Fruit fly (Drosophila melanogaster): ENCODE data around the gene CG11109.
A peak's percentile ranks its signal among the peaks of the same experiment; 100 is the strongest.

CG11109 gene

DNA sequence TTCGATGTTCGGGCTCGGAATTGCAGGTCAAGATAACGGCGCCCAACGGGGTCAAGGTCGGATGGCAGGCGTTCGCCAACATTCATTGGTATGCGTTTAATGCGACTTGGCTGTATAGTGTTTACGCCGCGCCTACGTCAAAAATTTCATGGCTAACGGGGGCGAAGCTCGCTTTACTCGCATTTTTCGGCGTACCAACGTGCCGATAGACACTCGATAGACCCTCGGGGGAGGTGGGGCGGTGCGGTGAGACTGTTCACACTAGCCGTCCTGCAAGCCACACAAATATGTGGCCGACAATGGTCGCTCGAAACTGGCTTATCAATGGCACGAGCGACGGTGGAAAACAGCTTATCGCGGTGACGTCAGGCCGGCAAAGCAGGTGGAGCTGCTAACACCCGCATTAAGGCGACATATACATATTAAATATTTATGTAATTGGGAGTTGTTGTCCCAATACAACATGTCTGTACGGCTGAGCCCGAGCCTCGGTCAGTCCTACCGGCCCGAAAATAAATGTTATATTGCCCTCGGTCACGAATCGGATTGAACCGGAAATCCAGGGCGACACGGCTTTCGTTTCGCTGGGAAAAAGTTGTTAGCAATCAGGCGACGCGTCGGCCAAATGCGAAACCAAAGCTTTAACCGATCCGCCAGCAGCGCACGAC lies 16.7 kb downstream of the CG11109 start (continued):
- TF ChIP-seq Doc3 (GFP tag; IDR thresholded peaks at IDR 0.05; ENCODE audit: partially characterized antibody) (no peak), mld (GFP tag; IDR thresholded peaks at IDR 0.05; ENCODE audit: partially characterized antibody) (no peak), CG12104 (GFP tag; optimal IDR thresholded peaks at IDR 0.05) (no peak), CG4820 (GFP tag; optimal IDR thresholded peaks at IDR 0.05) (no peak), Med (GFP tag) (peak; percentile 63)

DNA sequence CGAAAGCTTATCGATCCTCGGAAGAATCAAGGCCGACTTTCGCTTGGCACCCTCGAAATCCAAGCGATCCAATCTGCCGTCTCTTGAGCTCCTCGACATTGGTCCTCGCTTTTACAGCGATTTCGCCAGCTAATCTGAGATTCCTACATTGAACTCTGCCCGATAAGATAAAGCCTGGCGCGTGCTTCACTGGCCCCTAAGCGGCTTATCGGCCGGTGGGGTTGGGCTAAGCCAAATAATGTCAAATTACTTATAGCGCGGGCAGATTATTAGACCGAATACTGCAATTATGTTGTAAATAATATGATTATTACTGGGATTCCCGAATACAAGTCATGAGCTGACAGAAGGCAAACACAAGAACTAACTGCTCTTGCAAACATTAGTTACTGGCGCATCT lies 18.0 kb downstream of the CG11109 start:
- no peak for TF ChIP-seq fd3F (GFP tag; optimal IDR thresholded peaks at IDR 0.05)
- peak; percentile 58 for TF ChIP-seq CG34376 (GFP tag; optimal IDR thresholded peaks at IDR 0.05)
- TF ChIP-seq Dll (GFP tag; IDR thresholded peaks at IDR 0.05; ENCODE audit: partially characterized antibody), result no peak
- TF ChIP-seq lilli (GFP tag; optimal IDR thresholded peaks at IDR 0.05), result no peak
- TF ChIP-seq Dip2 (GFP tag; IDR thresholded peaks at IDR 0.05), result no peak
- TF ChIP-seq lov (optimal IDR thresholded peaks at IDR 0.05), result no peak
- TF ChIP-seq lov (GFP tag; IDR thresholded peaks at IDR 0.05), result no peak
- TF ChIP-seq bcd (GFP tag; optimal IDR thresholded peaks at IDR 0.05), result no peak
- peak; percentile 99 for TF ChIP-seq Hey (tag; optimal IDR thresholded peaks at IDR 0.05)
- peak; percentile 75 for TF ChIP-seq sd (tag; optimal IDR thresholded peaks at IDR 0.05)
- TF ChIP-seq Lhr (GFP tag; optimal IDR thresholded peaks at IDR 0.05), result no peak
- TF ChIP-seq Opbp (GFP tag; IDR thresholded peaks at IDR 0.05; ENCODE audit: partially characterized antibody), result 0 out of 3 replicates have a peak, but pooled peaks have one; percentile 12
- peak; percentile 16 for TF ChIP-seq cwo (GFP tag; optimal IDR thresholded peaks at IDR 0.05)
- TF ChIP-seq GATAe (GFP tag; conservative IDR thresholded peaks at IDR 0.05), result peak; percentile 43; the same call in 1 of the 2 replicates
- TF ChIP-seq mirr (GFP tag; optimal IDR thresholded peaks at IDR 0.05), result peak; percentile 42
- TF ChIP-seq gce (GFP tag; IDR thresholded peaks at IDR 0.05), result no peak
- peak in 1 of 2 experiments; percentile 79 for TF ChIP-seq Hr78 (GFP tag; optimal IDR thresholded peaks at IDR 0.05)
- no peak for TF ChIP-seq p53 (GFP tag; optimal IDR thresholded peaks at IDR 0.05)
- peak; percentile 81 for TF ChIP-seq sug (tag; optimal IDR thresholded peaks at IDR 0.05)
- TF ChIP-seq exex (tag; optimal IDR thresholded peaks at IDR 0.05), result peak; percentile 97
- TF ChIP-seq ssp (GFP tag; IDR thresholded peaks at IDR 0.05), result no peak
- TF ChIP-seq CG3407 (GFP tag; optimal IDR thresholded peaks at IDR 0.05), result no peak
- no peak for TF ChIP-seq az2 (GFP tag; optimal IDR thresholded peaks at IDR 0.05)
- TF ChIP-seq nau (GFP tag; optimal IDR thresholded peaks at IDR 0.05), result no peak
- TF ChIP-seq Med (GFP tag), result peak; percentile 34
- TF ChIP-seq Dfd (GFP tag; optimal IDR thresholded peaks at IDR 0.05), result no peak
- TF ChIP-seq nerfin-2 (GFP tag; IDR thresholded peaks at IDR 0.05; ENCODE audit: partially characterized antibody), result no peak
- TF ChIP-seq lmd (GFP tag; IDR thresholded peaks at IDR 0.05), result no peak
- TF ChIP-seq crc (GFP tag; optimal IDR thresholded peaks at IDR 0.05), result no peak
- no peak for TF ChIP-seq CG10267 (tag; optimal IDR thresholded peaks at IDR 0.05)
- no peak for TF ChIP-seq CG4617 (GFP tag; optimal IDR thresholded peaks at IDR 0.05; ENCODE audit: borderline replicate concordance)
- peak; percentile 39 for TF ChIP-seq HmgZ (tag; optimal IDR thresholded peaks at IDR 0.05)
- peak; percentile 33 for TF ChIP-seq Vsx1 (GFP tag; optimal IDR thresholded peaks at IDR 0.05)
- TF ChIP-seq grn (GFP tag; optimal IDR thresholded peaks at IDR 0.05), result peak; percentile 85
- 0 out of 3 replicates have a peak, but pooled peaks have one; percentile 7 for TF ChIP-seq CG11456 (GFP tag; IDR thresholded peaks at IDR 0.05)

Measured in whole organism, embryonic.